Worm (Caenorhabditis elegans) whole organism, mixed stage, embryonic: ENCODE results near the gene C18A11.1.

ENCODE experiments used
- blmp-1 ChIP-seq: fragments of 150-350 bp; optimal IDR thresholded peaks from 2 replicates; lab custom pipeline; 2014; ENCODE audit warnings: missing biosample characterization, missing genetic modification characterization
- nhr-28 ChIP-seq: fragments of 150-350 bp; optimal IDR thresholded peaks from 2 replicates; lab custom pipeline; 2014; ENCODE audit warnings: missing biosample characterization, missing genetic modification characterization

DNA sequence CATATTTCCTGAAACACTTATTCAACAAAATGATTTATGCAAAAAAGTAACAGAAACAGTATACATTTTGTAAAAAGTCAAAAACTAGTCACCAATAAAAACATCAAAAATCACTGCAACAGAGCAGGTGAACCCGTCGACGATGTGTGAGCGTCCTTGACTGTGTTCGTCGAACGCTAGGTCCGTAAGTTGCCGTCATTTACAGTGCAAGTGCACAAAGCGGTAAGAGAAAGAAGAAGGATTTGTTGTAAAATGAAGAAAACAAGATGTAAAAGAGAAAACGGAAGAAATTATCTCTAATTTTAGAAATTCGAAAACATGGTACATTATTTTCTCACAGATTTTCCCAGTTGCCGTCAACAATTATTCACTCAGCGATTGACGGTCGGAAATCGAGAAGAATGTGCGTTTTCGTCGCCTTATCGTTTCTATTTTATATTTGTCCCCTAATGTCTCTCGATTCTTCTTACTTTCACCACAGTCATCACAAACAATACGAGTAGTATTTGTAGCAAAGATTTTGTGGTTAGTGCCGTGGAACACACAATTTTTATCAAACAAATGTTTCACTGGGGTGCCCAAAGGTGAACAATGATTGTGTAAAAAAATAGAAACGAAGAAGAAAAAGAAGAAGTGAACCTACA is 20.3 kb downstream of the C18A11.1 start:
- TF ChIP-seq blmp-1 (tag; lab: Kevin White, UChicago): no peak
- no peak for TF ChIP-seq nhr-28 (tag; lab: Kevin White, UChicago)
